Worm (Caenorhabditis elegans): ENCODE data around the gene tebp-2.

ce11 chrIV:5514789-5515188, 26.6 kb upstream of the tebp-2 start:
- TF ChIP-seq R02D3.7 (tag; optimal IDR thresholded peaks at IDR 0.05), result no peak
- no peak for TF ChIP-seq lsy-2 (tag; optimal IDR thresholded peaks at IDR 0.05)
- TF ChIP-seq ztf-11 (tag; optimal IDR thresholded peaks at IDR 0.05), result no peak
- TF ChIP-seq elt-3 (tag; optimal IDR thresholded peaks at IDR 0.05), result no peak
